Worm (Caenorhabditis elegans) whole organism, early embryonic: Measurements from ENCODE around the gene sfxn-1.2.

Source experiments
- B0310.2 ChIP-seq: sonication (generic microtip); optimal IDR thresholded peaks from 2 replicates; lab custom pipeline; 2016; ENCODE audit warnings: mild to moderate bottlenecking, missing genetic modification characterization, missing compliant biosample characterization
- F13C5.2 ChIP-seq: sonication (generic microtip); optimal IDR thresholded peaks from 2 replicates; lab custom pipeline; 2017; ENCODE audit warnings: mild to moderate bottlenecking, missing genetic modification characterization, inconsistent platforms, missing compliant biosample characterization
- aly-1 ChIP-seq: sonication (generic microtip); optimal IDR thresholded peaks from 2 replicates; lab custom pipeline; 2016; ENCODE audit warnings: missing genetic modification characterization, missing compliant biosample characterization
- ama-1 ChIP-seq: fragments of 150-350 bp; optimal IDR thresholded peaks from 2 replicates; lab custom pipeline; 2014
- ceh-13 ChIP-seq: fragments of 200-800 bp; sonication (Bioruptor generic); optimal IDR thresholded peaks from 2 replicates; lab custom pipeline; 2018; ENCODE audit warnings: mild to moderate bottlenecking, missing genetic modification characterization, missing compliant biosample characterization
- ceh-36 ChIP-seq: sonication (generic microtip); optimal IDR thresholded peaks from 2 replicates; lab custom pipeline; 2016; ENCODE audit warnings: missing genetic modification characterization, inconsistent platforms, missing compliant biosample characterization
- ets-7 ChIP-seq: sonication (generic microtip); optimal IDR thresholded peaks from 2 replicates; lab custom pipeline; 2016; ENCODE audit warnings: missing genotype, missing genetic modification characterization, missing compliant biosample characterization
- flt-1 ChIP-seq: fragments of 200-800 bp; sonication (Bioruptor generic); IDR thresholded peaks from 2 replicates; pipeline ENCODE4 v1.3.6; 2022; ENCODE audit warnings: missing genetic modification characterization, missing compliant biosample characterization
- hmbx-1 ChIP-seq: sonication (generic microtip); optimal IDR thresholded peaks from 2 replicates; lab custom pipeline; 2016; ENCODE audit warnings: mild to moderate bottlenecking, missing genetic modification characterization, missing compliant biosample characterization
- hmg-4 ChIP-seq: fragments of 200-800 bp; sonication (Bioruptor generic); optimal IDR thresholded peaks from 2 replicates; lab custom pipeline; 2018; ENCODE audit warnings: mild to moderate bottlenecking, missing genetic modification characterization, missing compliant biosample characterization
- hnd-1 ChIP-seq: sonication (generic microtip); optimal IDR thresholded peaks from 2 replicates; lab custom pipeline; 2016; ENCODE audit warnings: missing genetic modification characterization, missing compliant biosample characterization
- pes-1 ChIP-seq: fragments of 200-800 bp; sonication (Bioruptor generic); IDR thresholded peaks from 2 replicates; pipeline ENCODE4 v1.3.6; 2022; ENCODE audit warnings: missing genetic modification reagents, missing genetic modification characterization, missing compliant biosample characterization
- scrt-1 ChIP-seq: fragments of 200-800 bp; sonication (Bioruptor generic); IDR thresholded peaks from 2 replicates; pipeline ENCODE4 v1.3.6; 2022; ENCODE audit warnings: missing genetic modification characterization, missing compliant biosample characterization
- sea-1 ChIP-seq: fragments of 200-800 bp; sonication (Bioruptor generic); conservative IDR thresholded peaks from 2 replicates; pipeline ENCODE4 v1.3.6; 2022; ENCODE audit warnings: missing genetic modification characterization, missing compliant biosample characterization
- tbx-11 ChIP-seq: fragments of 200-800 bp; sonication (Bioruptor generic); IDR thresholded peaks from 2 replicates; pipeline ENCODE4 v1.3.6; 2022; ENCODE audit warnings: missing genetic modification characterization, missing compliant biosample characterization
- tbx-37 ChIP-seq: fragments of 200-800 bp; sonication (Bioruptor generic); conservative IDR thresholded peaks from 2 replicates; pipeline ENCODE4 v1.3.6; 2022; ENCODE audit warnings: missing genetic modification reagents, missing genetic modification characterization, missing compliant biosample characterization
- tra-4 ChIP-seq: sonication (generic microtip); optimal IDR thresholded peaks from 2 replicates; lab custom pipeline; 2017; ENCODE audit warnings: missing genetic modification characterization, missing compliant biosample characterization

Gene sfxn-1.2

DNA sequence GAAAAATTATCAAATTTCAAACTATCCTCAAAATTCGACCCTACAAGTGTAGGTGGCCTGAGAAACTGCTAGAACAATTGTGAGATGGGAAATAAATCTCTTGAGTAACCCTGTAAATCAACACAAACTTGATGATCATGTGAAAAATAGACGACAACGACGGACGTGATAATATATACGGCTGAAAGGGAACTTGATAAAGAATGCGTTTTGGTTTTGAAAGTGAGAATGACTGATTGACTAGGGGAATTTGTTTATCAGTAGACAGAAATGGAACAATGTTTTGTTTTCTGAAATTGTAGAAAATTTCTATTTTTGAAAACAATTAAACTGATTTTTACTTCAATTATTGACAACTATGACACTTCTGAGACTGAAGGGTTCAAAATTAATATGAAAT is 7.7 kb downstream of the sfxn-1.2 start:
- no peak for TF ChIP-seq hmbx-1 (tag; lab: Kevin White, UChicago)
- no peak for TF ChIP-seq tbx-11 (GFP tag; lab: Robert Waterston, UW)
- TF ChIP-seq tra-4 (tag; lab: Kevin White, UChicago): no peak
- TF ChIP-seq hmg-4 (GFP tag; lab: Kevin White, UChicago): no peak
- TF ChIP-seq ceh-13 (GFP tag; lab: Kevin White, UChicago): no peak
- TF ChIP-seq ama-1: no peak
- no peak for TF ChIP-seq B0310.2 (tag; lab: Kevin White, UChicago)

DNA sequence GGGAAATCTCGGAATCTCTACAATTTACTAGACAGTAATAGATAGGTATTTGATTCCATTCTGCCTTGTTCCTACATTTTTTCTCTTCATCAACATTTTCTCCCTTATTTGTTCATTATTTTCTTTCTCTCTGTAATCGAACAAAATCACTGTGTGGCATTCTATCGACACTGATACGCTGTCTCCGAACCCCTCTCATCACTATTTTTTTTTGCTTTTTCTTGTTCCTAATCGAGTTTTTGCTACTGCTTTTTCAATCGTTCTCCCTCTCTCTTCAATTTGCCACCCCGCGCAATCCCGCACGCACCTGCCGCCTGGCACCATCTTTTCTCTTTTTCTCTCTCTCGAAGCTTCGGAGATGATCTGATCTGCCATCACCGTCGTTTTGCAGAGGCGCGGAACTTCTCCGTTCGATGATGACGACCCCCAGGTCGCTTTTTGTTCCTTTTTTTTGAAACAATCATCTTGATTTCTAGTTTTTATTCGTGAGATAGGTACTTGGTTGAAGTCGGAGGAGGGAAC is 14.5 kb downstream of the sfxn-1.2 start:
- TF ChIP-seq ceh-36: no peak
- TF ChIP-seq hnd-1 (tag; lab: Kevin White, UChicago): no peak
- no peak for TF ChIP-seq pes-1 (GFP tag; lab: Robert Waterston, UW)
- no peak for TF ChIP-seq sea-1 (GFP tag; lab: Robert Waterston, UW)
- no peak for TF ChIP-seq scrt-1 (GFP tag; lab: Robert Waterston, UW)
- no peak for TF ChIP-seq tra-4 (tag; lab: Kevin White, UChicago)

DNA sequence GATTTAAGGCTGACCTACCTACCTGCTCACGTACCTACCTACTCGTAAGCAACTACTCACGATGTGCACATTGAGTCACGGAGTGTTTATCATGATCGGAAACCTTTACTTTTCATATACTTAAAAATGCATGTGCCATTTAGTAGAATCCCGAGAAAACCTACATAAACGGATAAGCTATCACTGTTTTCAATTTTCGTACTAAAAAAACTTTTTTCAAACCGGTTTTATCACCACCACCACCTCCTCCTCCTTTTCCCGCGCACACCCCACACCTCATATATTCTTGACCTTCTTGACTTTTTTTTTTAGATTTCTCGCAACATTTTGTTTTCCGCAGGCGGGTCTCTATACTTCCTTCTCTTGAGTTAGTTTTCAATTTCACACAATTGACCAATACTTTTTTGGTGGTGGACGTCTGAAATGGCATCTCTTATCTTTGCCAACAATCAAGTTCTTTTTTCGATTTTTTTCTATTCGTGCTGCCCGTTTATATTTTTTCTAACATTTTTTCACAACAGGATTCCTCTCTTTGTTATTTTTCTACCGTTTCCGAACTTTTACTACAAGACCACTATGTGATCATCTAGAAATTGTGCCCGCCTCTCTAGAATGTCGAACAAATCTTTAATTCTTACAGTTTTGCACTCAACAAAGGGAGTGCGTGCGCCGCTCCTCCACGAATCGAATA is 16.9 kb downstream of the sfxn-1.2 start, which contains the start of gene srap-1:
Gene srap-1 (plus strand): TSS at position 641 of the 691 bp plus-strand sequence.
- TF ChIP-seq scrt-1 (GFP tag; lab: Robert Waterston, UW) (no peak), aly-1 (tag; lab: Kevin White, UChicago) (no peak), tra-4 (tag; lab: Kevin White, UChicago) (no peak), flt-1 (GFP tag; lab: Robert Waterston, UW) (no peak), ceh-13 (GFP tag; lab: Kevin White, UChicago) (no peak), ama-1 (no peak), tbx-37 (GFP tag; lab: Robert Waterston, UW) (no peak), F13C5.2 (tag; lab: Kevin White, UChicago) (no peak), hmbx-1 (tag; lab: Kevin White, UChicago) (no peak), sea-1 (GFP tag; lab: Robert Waterston, UW) (no peak), hnd-1 (tag; lab: Kevin White, UChicago) (no peak), pes-1 (GFP tag; lab: Robert Waterston, UW) (no peak), ets-7 (no peak), tbx-11 (GFP tag; lab: Robert Waterston, UW) (no peak), B0310.2 (tag; lab: Kevin White, UChicago) (no peak), hmg-4 (GFP tag; lab: Kevin White, UChicago) (no peak), ceh-36 (no peak)

DNA sequence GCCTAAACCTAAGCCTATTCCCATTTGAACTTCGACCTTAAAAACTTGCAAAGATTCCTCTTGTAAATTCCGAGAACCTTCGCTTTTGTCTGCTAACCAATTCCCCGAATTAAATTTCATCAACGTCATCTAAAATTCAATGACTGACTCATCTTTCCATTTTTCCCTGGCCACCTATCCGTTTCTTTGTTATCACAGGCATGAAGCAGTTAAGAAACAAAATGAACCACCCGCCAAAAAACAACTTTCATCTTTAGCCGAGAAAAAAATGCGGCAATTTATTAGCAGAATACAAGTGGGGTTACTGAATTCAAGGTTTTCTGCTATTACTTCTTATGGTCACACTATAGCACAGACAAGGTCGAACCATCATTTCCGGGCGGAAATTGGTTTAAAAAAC is 18.9 kb downstream of the sfxn-1.2 start:
- TF ChIP-seq B0310.2 (tag; lab: Kevin White, UChicago): no peak
- TF ChIP-seq tbx-37 (GFP tag; lab: Robert Waterston, UW): no peak
- no peak for TF ChIP-seq hmg-4 (GFP tag; lab: Kevin White, UChicago)
- no peak for TF ChIP-seq F13C5.2 (tag; lab: Kevin White, UChicago)
- TF ChIP-seq flt-1 (GFP tag; lab: Robert Waterston, UW): no peak
- TF ChIP-seq aly-1 (tag; lab: Kevin White, UChicago): no peak
- TF ChIP-seq tbx-11 (GFP tag; lab: Robert Waterston, UW): no peak
- TF ChIP-seq hmbx-1 (tag; lab: Kevin White, UChicago): no peak
- no peak for TF ChIP-seq ceh-36
- no peak for TF ChIP-seq pes-1 (GFP tag; lab: Robert Waterston, UW)
- no peak for TF ChIP-seq sea-1 (GFP tag; lab: Robert Waterston, UW)
- TF ChIP-seq ceh-13 (GFP tag; lab: Kevin White, UChicago): no peak
- no peak for TF ChIP-seq ets-7
- no peak for TF ChIP-seq tra-4 (tag; lab: Kevin White, UChicago)
- TF ChIP-seq scrt-1 (GFP tag; lab: Robert Waterston, UW): no peak
- no peak for TF ChIP-seq hnd-1 (tag; lab: Kevin White, UChicago)
- no peak for TF ChIP-seq ama-1

DNA sequence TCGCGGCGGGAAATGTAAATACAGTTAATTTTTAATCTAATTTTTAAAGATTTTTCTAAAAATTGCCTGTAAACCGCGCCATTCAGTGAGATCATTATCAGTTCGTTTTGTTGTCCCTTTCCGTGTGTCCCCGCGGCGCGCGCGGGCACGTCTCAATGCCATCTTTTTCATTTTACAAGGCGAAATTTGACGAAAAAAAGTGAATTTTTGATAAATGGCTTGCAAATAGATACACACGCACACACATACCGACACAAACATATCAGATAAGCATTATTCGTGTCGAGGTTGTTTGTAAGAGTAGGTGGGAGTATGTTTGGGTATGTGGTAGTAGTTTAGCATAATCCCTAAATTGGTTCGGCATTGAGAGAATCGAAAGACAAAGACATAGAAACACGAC is 20.0 kb downstream of the sfxn-1.2 start:
- no peak for TF ChIP-seq hmg-4 (GFP tag; lab: Kevin White, UChicago)
- no peak for TF ChIP-seq ceh-13 (GFP tag; lab: Kevin White, UChicago)
- no peak for TF ChIP-seq hnd-1 (tag; lab: Kevin White, UChicago)
- TF ChIP-seq hmbx-1 (tag; lab: Kevin White, UChicago): no peak
- no peak for TF ChIP-seq tbx-11 (GFP tag; lab: Robert Waterston, UW)
- TF ChIP-seq flt-1 (GFP tag; lab: Robert Waterston, UW): no peak
- TF ChIP-seq scrt-1 (GFP tag; lab: Robert Waterston, UW): no peak
- TF ChIP-seq ama-1: no peak
- no peak for TF ChIP-seq tbx-37 (GFP tag; lab: Robert Waterston, UW)
- no peak for TF ChIP-seq aly-1 (tag; lab: Kevin White, UChicago)
- TF ChIP-seq B0310.2 (tag; lab: Kevin White, UChicago): no peak
- no peak for TF ChIP-seq ceh-36
- TF ChIP-seq pes-1 (GFP tag; lab: Robert Waterston, UW): no peak

DNA sequence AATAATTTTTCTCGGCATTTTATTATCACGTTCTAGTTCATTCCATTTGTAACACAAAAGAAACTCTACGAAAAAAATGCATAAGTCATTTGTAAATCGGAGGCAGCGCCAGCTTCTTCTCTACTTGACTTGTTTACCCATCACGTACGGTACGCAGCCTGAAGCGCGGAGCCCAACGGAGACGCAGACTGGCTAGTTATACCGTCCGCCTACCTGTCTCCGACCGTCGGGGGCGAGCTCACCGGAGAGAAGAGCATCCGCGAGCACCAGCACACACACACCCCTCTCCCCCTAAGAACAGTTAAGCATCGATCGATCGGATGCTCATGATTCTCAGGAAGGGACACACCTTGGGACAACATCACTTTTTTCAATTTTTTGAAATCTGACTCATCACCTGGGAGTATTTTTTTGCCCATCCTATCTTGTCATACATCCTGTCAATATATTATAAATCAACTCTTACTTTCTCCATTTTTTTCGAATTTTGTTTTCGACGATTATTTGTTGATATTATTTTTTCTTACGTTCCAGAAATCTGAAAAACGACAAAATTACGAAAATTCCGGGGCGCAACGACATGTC is 36.0 kb downstream of the sfxn-1.2 start, which contains the start of gene plpr-1:
Gene plpr-1 (plus strand): TSS at position 535 of the 585 bp plus-strand sequence.
- TF ChIP-seq ets-7 (no peak), aly-1 (tag; lab: Kevin White, UChicago) (no peak), ama-1 (no peak), flt-1 (GFP tag; lab: Robert Waterston, UW) (no peak), hmg-4 (GFP tag; lab: Kevin White, UChicago) (no peak), F13C5.2 (tag; lab: Kevin White, UChicago) (no peak), ceh-36 (no peak), hnd-1 (tag; lab: Kevin White, UChicago) (no peak), scrt-1 (GFP tag; lab: Robert Waterston, UW) (no peak), tbx-11 (GFP tag; lab: Robert Waterston, UW) (no peak), pes-1 (GFP tag; lab: Robert Waterston, UW) (no peak), tbx-37 (GFP tag; lab: Robert Waterston, UW) (no peak), sea-1 (GFP tag; lab: Robert Waterston, UW) (no peak), tra-4 (tag; lab: Kevin White, UChicago) (no peak), B0310.2 (tag; lab: Kevin White, UChicago) (no peak), hmbx-1 (tag; lab: Kevin White, UChicago) (no peak)
